Worm (Caenorhabditis elegans): ENCODE measurements around the gene ZK809.9.

ce11 chrIV:11644705-11645104, 20.4 kb upstream of the ZK809.9 start:
- no peak for TF ChIP-seq him-1 (tag; optimal IDR thresholded peaks at IDR 0.05)
- no peak for TF ChIP-seq W03F9.2 (tag; optimal IDR thresholded peaks at IDR 0.05)
